Worm (Caenorhabditis elegans) whole organism, L3 larva: Measurements from ENCODE around the gene T24E12.3.

ENCODE experiments used
- daf-12 ChIP-seq: fragments of 150-350 bp; optimal IDR thresholded peaks from 2 replicates; lab custom pipeline; 2014; ENCODE audit warnings: missing biosample characterization, missing genetic modification reagents, missing genetic modification characterization
- fkh-10 ChIP-seq: sonication (generic microtip); optimal IDR thresholded peaks from 2 replicates; lab custom pipeline; 2017; ENCODE audit warnings: missing biosample characterization, missing genetic modification reagents, missing genetic modification characterization
- fos-1 ChIP-seq: fragments of 150-350 bp; optimal IDR thresholded peaks from 2 replicates; lab custom pipeline; 2014; ENCODE audit warnings: missing biosample characterization, missing genetic modification characterization
- jun-1 ChIP-seq: fragments of 150-350 bp; optimal IDR thresholded peaks from 2 replicates; lab custom pipeline; 2014; ENCODE audit warnings: missing biosample characterization, missing genetic modification reagents, missing genetic modification characterization
- mdl-1 ChIP-seq: fragments of 150-350 bp; optimal IDR thresholded peaks from 2 replicates; lab custom pipeline; 2014; ENCODE audit warnings: missing biosample characterization, missing genetic modification characterization
- nhr-12 ChIP-seq: fragments of 150-350 bp; optimal IDR thresholded peaks from 2 replicates; lab custom pipeline; 2014; ENCODE audit warnings: missing biosample characterization, missing genetic modification characterization
- nhr-237 ChIP-seq: fragments of 150-350 bp; optimal IDR thresholded peaks from 2 replicates; lab custom pipeline; 2014; ENCODE audit warnings: missing biosample characterization, missing genetic modification characterization
- nhr-28 ChIP-seq: fragments of 150-350 bp; optimal IDR thresholded peaks from 2 replicates; lab custom pipeline; 2014; ENCODE audit warnings: missing biosample characterization, missing genetic modification characterization
- skn-1 ChIP-seq: fragments of 150-350 bp; optimal IDR thresholded peaks from 2 replicates; lab custom pipeline; 2014; ENCODE audit warnings: missing biosample characterization, missing genetic modification characterization
- snpc-4 ChIP-seq: fragments of 150-350 bp; optimal IDR thresholded peaks from 2 replicates; lab custom pipeline; 2014; ENCODE audit warnings: missing biosample characterization, missing genetic modification characterization
- unc-62 ChIP-seq: fragments of 150-350 bp; sonication (generic microtip); optimal IDR thresholded peaks from 4 replicates; lab custom pipeline; 2014; ENCODE audit warnings: missing biosample characterization, missing genetic modification reagents, missing genetic modification characterization

DNA sequence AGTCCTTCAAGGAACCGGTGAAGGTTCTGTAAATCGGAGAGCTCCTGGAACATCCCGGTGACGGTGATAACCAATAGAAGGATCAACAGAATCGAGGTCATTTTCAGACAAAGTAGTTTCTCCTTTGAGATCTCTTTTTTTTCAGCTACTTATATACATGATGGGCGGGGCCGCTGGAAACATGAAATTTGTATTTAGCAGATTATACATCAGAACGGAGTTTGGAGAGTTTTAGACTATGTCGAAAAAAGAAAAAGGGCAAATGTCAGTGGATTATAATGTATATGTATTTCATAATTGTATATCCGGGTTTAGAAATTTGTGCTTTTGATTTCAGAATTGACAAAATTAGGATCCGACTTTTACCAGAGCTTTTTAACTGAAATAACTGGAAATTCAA lies 27.4 kb downstream of the T24E12.3 start, which contains the start of gene ins-32:
- TF ChIP-seq jun-1 (no peak), daf-12 (tag; lab: Kevin White, UChicago) (no peak), mdl-1 (tag; lab: Kevin White, UChicago) (no peak), unc-62 (no peak), snpc-4 (tag; lab: Kevin White, UChicago) (no peak), nhr-28 (tag; lab: Kevin White, UChicago) (no peak), fkh-10 (GFP tag; lab: Kevin White, UChicago) (no peak), fos-1 (tag; lab: Kevin White, UChicago) (no peak), skn-1 (tag; lab: Kevin White, UChicago) (no peak), nhr-237 (no peak), nhr-12 (tag; lab: Kevin White, UChicago) (no peak)
